Fruit fly (Drosophila melanogaster): ENCODE measurements around the gene CG14036.

CG14036 gene

dm6 chr2L:5086905-5087522 lies 32.2 kb upstream of the CG14036 start:
- peak; percentile 86 for TF ChIP-seq CG17801 (GFP tag; optimal IDR thresholded peaks at IDR 0.05; ENCODE audit: partially characterized antibody)

DNA sequence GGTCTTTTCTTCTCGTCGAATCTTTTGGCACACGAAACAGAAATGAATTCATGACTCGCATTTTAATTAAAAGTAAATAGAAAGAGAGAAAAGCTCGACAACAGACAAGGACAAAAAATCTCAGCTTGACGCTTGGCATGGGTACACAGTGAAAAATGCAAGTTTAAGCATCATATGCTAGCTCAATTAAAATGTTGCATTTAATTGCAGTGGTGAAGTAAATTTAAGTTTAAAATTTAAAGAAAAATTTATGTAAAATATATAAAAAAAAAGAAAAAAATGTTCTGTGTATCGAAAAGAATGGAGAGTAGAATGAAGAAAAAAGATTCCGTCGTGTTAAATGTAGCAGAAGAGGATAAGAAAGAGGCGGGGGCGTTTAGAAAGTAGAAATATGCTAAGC lies 30.7 kb upstream of the CG14036 start:
- peak; percentile 44 for TF ChIP-seq CG17801 (GFP tag; optimal IDR thresholded peaks at IDR 0.05; ENCODE audit: partially characterized antibody)

DNA sequence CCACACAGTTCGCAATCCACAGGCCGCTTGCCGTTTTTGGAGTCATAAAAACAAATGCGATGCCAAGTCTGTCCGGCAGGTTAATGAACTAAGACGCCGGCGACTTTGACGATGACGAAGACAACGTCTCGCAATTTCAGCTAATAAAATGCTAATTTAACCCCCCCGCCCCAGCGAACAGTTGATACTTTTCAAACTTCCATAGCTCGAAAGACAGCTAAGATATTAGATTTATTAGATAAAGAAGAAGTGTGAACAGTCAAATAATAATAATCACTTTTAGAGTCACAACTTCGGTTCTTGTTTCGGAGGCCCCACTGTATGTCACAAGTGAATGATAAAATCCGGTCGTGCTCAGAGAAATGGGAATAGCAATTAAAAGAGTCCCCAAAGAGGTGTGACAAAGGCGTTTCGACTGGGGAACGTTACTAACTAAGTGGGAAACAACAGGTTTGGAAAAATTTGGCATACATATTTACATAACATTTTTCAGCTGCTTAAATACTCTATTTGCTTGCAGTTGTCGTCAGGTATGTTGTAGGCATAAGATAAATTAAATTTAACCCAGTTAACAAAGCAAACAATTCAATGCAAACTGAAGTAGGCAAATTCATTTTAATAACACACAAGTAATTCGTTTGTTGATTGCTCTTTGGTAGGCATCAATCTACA lies 29.9 kb upstream of the CG14036 start:
- TF ChIP-seq CG17801 (GFP tag; optimal IDR thresholded peaks at IDR 0.05; ENCODE audit: partially characterized antibody) = no peak

DNA sequence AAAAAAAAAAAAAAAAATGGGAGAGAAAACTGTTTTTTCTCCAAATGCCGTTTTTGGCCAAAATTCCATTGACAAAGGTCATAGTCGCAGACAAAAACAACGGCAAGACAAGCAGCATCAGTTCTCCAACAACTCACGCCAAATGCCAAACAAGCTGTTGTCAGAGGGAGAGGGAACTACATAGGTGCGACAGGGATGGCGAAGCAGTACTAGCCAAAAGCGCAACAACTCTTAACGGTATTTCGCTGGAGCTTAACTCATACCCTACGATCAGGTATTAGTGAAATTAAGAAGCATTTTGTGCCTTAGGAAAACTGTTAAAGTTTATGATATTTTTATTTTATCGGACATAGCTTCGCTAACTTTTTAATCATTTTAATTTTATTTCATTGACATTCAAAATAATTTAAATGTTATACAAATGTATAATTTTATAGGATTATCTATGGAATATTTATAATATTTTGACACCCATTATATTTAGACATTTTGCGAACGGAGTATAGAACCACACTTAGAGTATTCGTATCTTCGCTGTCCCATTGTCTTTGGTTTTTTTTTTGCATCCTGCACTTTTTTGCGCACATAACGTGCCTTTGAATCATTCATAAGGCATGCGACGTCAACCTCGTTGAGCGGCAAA lies 25.5 kb upstream of the CG14036 start:
- TF ChIP-seq CG17801 (GFP tag; optimal IDR thresholded peaks at IDR 0.05; ENCODE audit: partially characterized antibody) = no peak

dm6 chr2L:5079200-5079599 lies 24.4 kb upstream of the CG14036 start:
- TF ChIP-seq CG17801 (GFP tag; optimal IDR thresholded peaks at IDR 0.05; ENCODE audit: partially characterized antibody) = no peak

DNA sequence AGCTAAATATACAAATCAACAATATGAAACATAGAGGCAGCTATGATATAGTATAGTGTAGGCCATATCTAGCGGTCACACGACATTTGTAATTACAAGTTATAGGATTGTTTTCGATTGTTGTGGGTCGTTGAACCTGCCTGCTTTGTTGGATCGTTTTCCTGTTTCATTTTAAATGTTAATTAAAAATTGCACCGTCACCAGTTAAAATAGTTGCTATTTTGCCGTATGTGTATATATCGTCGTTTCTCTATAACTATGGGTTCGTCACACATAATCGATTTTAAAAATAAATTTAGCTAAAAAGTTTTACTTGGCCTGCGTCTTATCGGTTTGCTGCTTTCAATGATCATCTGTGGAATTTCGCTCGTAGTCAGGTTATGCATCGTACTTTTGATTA lies 17.5 kb upstream of the CG14036 start:
- TF ChIP-seq CG17801 (GFP tag; optimal IDR thresholded peaks at IDR 0.05; ENCODE audit: partially characterized antibody) = no peak

DNA sequence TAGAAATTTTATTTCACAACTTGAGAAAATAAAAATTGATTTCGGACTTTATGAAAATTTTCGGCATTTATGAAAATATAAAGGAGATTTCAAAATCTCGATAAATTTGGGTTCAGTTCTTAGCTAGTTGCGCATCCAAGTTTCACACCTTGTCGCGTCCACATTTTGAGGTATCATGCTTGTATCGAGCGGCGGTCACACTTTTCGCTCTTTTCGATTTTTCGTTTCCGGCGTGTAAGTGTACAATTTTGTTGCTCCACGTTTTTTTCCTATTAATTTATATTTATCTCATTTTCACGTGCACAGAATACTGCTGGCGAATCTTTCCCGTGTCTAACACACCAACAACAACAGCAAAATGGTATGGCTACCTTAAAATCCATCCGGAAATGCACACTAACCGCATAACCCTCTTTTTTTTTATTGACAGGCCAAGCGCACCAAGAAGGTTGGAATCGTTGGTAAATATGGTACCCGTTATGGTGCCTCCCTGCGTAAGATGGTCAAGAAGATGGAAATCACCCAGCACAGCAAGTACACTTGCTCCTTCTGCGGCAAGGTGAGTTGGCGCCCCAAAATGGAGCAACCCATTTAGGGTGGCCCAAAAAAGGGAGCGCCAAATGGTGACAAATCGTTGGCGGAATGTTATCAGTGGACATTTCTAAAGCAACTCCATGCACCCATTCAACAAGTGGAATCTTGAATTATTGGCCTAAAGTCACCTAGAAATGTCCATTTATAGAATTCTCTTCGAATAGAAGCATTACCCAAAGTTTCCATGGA lies 16.2 kb upstream of the CG14036 start, which contains the start of gene RpL37A:
Gene RpL37A (plus strand): TSS at position 161 of the 783 bp plus-strand sequence.
- TF ChIP-seq CG17801 (GFP tag; optimal IDR thresholded peaks at IDR 0.05; ENCODE audit: partially characterized antibody) = peak; percentile 80

- TF ChIP-seq CG17801 (GFP tag; optimal IDR thresholded peaks at IDR 0.05; ENCODE audit: partially characterized antibody) = no peak
Observed at dm6 chr2L:5063936-5064335, 9.1 kb upstream of the CG14036 start.

DNA sequence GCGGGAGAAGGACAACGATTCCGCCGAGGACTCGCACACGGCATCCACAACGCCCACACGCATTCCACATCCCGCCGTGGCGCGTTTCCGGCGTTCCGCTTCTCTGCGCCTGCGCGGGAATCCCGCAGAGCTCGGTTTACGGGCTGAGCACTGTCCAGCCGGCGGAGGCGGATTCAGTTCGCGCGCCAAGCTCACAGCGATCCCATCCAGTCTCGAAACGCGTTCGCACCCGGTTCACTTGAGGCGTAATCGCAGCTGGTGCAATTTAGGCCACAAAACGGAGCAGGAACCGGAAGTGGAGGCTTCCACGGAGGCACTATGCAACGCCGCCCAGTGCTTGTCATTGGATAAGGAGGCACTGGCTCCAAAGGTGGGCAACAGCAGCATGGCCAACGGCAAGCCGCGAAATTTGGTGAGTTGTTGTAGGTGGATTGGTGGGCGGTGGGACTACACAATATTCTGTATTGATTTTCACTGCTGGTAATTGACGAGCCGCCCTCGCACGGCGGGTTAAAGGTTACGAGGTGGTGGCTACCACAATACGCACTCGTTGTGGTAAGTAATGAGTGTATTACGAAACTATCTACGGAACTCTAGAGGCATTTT lies 8.1 kb upstream of the CG14036 start:
- no peak for TF ChIP-seq CG17801 (GFP tag; optimal IDR thresholded peaks at IDR 0.05; ENCODE audit: partially characterized antibody)

DNA sequence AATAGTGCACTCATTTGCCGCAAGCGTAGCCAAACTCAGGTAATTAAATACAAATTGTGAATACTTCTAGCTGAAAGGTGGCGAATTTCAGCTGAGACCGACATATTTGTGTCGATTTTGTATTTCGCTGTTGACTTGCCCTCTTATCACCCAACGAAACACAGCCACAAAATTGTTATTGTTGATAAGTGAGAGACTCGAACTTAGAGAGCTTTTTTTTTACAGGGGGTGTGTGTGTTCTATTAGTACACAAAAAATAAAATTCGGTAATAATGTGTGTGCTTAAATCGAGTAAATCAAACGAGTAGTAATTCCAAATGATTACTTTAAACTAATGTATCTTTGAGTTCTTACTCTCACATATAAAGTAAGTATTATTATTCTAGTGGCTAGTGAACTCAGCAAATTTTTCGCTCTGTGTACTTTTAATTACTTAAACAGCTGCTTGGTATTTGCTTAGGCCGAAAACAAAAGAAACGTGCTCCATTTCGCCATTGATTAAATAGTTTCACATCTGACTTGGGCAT lies 6.2 kb upstream of the CG14036 start:
- no peak for TF ChIP-seq CG17801 (GFP tag; optimal IDR thresholded peaks at IDR 0.05; ENCODE audit: partially characterized antibody)

DNA sequence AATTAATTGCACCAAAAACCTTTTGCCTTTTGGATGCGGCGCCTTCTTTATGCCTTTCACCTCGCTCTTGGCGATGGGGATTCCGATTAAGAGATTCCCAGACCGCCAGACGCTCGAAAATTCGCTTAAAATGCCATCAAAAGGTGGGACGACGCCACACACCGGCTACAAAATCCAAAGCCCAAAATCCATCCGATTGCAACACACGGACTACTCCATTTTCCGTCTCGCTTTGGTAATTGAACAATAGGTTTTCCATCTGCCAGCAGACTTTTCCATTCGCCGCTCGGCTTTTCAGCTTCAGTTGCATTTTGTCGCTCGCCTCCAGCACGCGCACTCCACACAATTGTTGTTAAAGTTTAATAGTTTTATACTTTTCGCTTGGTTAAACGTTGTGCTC lies 5.7 kb upstream of the CG14036 start, which contains the start of gene qtc:
Gene qtc (plus strand): TSS at position 301 of the 400 bp plus-strand sequence.
- TF ChIP-seq CG17801 (GFP tag; optimal IDR thresholded peaks at IDR 0.05; ENCODE audit: partially characterized antibody) = no peak

DNA sequence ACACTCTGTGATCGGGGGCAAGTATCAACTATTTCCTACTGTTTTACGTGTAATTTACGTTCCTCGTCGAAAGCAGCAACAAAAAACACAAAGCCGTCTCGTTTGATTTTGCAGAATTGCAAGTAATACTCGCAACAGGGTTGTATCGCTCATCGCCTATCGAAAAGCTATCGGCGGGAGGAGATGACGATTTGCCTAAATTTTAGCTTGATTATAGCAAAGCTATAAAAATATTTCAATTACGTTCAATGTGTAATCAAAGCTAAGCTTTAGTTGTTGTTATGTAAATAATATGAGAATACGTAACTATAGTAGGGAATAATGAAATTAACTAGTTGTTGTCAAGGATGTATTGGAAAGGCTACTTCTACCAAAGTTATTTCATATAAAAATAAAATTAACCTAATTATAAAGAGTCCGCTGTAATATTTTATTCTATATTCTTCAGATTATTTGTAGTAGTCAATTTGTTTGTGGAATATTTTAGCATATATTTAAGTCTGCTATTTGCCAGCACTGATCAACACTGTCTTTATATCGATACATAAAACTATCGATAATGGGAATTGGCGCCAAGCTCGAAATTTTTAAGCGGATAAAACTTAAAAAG lies 4.9 kb upstream of the CG14036 start, which contains the start of gene Rpn11:
Gene Rpn11 (minus strand): TSS at position 146 of the 610 bp plus-strand sequence.
- TF ChIP-seq CG17801 (GFP tag; optimal IDR thresholded peaks at IDR 0.05; ENCODE audit: partially characterized antibody) = peak; percentile 61

dm6 chr2L:5058094-5058493 lies 3.3 kb upstream of the CG14036 start, which contains the start of gene Nepl3:
Gene Nepl3 (minus strand): TSS chr2L:5058248.
- no peak for TF ChIP-seq CG17801 (GFP tag; optimal IDR thresholded peaks at IDR 0.05; ENCODE audit: partially characterized antibody)

- no peak for TF ChIP-seq CG17801 (GFP tag; optimal IDR thresholded peaks at IDR 0.05; ENCODE audit: partially characterized antibody)
Observed at dm6 chr2L:5055528-5055927, 712 bp upstream of the CG14036 start.
